Fruit fly (Drosophila melanogaster): ENCODE data around the gene AOX4.

AOX4 gene

DNA sequence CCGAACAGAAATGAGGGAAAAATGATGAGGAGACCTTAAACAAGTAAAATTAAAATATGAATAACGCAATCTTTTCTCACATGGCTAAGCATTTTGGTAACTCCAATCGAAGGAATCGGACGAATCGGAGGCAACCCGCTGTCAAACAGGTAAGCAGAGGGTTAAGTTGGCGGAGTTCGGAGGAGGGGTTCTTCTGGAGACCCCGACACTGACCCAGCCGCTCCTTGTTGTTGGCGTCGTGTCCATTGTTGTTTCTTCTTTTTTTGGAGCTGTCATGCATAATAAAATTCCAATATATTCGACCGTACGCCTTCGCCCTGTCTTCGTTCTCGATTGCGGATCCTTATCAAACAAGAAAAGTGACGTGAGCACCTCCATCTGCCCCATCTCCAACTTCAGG is 933 bp upstream of the AOX4 start:
- no peak for TF ChIP-seq noc (tag; optimal IDR thresholded peaks at IDR 0.05)

DNA sequence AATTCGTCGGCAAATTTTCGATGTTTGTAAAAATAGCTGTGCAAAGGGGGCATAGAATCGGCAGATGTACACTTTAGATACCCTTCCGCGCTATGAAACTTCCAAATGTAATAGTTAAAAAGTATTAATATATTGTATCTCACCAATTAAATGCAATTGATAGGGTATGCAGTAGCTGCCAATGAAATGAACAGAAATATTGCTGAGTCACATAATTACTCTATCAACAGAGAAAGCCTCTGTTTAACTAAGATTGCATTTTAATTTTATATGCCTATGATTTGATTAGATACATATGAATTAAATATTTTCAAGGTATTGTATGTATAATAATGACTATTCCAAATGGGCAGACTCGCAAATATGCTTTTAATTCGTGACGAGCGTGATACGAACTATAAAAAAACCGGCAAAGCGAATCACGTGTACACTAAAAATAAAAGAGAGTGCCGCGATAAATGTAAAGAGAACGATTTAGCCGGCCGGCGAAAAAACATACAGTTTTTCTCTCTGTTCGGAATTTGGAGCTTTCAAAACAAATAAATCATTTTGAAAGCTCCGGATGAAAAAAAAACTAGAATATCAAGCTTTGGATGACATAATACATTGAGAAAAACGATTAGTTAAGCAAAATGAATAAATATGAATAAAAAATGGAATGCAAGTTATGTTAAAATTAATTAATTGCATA is 4.7 kb downstream of the AOX4 start, which contains the start of gene AOX3:
Gene AOX3 (minus strand): TSS at position 362 of the 691 bp plus-strand sequence.
- peak; percentile 88 for TF ChIP-seq noc (tag; optimal IDR thresholded peaks at IDR 0.05)

DNA sequence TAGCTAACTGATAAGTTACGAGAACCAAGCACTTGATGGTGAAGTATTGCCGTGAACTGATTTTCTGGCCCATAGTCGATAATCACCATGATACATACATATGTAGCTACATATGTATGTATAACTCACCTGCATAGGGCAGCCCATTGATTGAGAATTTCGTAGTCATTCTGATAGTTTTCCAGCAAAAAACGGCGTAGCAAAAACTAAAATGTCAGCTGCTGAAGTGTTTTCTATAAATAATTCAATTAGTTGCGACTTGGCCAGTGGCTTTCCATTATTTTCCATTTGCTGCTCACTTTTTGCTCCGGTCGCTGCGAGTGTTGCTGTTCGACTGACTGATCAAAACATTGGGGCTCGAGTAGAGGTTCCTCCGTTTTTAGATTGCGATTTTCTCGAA is 5.4 kb downstream of the AOX4 start:
- no peak for TF ChIP-seq noc (tag; optimal IDR thresholded peaks at IDR 0.05)

DNA sequence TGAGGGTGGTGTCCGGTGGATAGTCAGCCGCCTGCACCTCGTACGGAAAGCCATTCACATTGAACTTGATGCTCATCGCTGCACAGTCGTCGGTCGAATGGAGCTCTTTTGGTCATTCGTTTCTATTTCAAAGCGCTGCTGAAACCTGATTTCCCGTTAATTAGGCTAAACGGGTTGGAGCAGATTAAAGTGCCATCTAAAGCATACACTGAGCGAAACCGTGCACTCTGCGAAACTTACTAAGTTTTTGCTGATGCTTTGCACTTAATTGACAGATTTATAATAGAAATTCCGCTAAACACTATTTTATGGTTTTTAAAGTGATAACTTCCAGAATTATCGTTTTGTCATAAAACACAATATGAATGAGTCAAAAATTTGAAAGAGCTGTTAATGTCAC is 10.3 kb downstream of the AOX4 start, which contains the start of gene AOX2:
Gene AOX2 (minus strand): TSS at position 101 of the 400 bp plus-strand sequence.
- no peak for TF ChIP-seq noc (tag; optimal IDR thresholded peaks at IDR 0.05)

DNA sequence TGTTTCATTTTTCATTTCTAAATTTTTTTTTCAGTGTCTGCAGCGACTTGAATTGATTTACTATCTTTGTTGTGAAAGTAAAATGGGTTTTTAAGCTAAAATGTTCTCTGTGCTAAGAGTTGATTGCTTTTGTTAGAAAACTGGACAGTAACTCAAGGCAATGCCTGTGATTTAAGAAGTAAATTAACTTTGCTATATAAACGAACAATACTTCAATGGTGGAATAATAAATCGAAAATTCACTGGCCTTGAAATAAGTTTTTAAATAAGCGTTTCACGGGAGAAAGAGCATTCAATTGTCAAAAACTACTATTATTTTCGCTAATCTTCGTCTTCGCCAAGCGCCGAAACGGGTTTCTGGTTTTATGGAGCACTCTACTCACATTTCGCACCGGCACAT is 11.7 kb downstream of the AOX4 start:
- TF ChIP-seq noc (tag; optimal IDR thresholded peaks at IDR 0.05) = no peak

DNA sequence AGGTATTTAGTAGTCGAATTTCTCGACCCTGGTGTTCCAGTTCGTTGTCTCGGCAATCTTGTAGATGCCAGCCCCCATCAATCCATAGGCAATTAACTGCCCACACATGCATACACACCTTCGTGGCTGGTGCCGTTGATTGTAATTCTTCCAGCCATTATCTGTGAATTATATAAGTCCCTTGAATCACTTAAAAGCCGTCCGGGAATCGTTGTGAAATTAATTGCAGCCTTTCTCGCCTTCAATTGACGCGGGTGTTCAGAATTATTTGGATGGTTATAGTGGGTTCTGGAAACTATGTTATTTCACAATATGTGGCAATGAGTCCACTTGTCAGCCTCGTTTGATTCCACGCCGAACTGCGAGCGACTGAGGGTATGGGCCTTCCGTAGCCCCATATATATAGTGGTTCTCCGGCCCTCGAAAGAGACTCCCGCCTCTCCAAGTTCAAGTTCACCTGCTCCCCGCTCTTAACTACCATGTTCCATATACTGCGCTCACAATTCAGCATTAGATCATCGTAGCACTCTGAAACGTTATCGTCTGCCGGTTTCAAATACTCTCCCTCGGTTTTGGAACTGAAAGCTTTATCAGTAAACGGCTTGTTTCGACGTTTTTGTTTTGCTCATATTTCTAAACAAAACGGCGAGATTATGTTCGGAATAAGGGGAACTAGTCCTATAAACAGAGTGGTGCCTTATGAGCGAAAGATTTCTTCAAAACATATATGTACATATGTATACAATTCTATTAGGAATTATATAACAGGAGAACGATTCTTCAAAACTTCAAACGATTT is 15.5 kb downstream of the AOX4 start, which contains the start of gene AOX1:
Gene AOX1 (minus strand): TSS at position 375 of the 799 bp plus-strand sequence.
- peak; percentile 15 for TF ChIP-seq noc (tag; optimal IDR thresholded peaks at IDR 0.05)

DNA sequence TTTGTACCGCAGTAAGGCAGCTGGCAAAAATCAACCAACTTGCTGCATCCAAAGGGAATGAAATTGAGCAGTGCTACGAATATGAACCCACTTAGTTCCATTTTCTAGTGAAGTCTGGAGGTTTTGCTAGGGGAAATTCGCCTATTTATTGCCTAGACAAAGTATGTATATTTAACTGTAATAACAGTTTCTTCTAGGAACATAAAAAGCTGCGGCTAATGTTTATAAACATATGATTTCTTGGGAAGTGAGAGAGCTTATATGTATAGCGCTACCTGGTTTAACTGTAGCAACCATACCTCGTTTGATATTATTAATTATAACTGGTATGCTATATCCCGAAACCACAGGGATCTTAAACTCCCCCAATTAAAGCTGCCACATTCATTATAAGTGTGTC is 21.3 kb downstream of the AOX4 start, which contains the start of gene CG31296:
Gene CG31296 (minus strand): TSS at position 101 of the 400 bp plus-strand sequence.
- TF ChIP-seq noc (tag; optimal IDR thresholded peaks at IDR 0.05) = no peak

DNA sequence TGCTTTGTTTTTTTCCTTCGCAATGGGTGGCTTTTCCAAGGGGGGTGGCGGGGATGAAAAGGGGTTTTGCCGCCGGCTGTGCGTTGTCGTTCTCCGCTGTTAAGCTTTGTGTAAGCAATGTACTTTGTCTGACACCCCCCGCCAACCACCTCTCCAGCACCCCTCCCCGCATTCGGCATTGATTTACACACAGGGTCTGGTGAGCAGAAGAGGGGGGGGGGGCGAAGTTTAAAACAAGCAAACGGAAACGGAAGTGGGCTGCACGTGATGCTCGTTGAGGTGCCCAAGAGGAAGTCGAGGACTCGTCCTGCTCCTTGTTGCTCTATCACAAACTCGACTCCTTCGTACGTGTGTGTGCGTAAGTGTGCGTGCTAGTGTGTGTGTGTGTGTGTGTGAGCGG is 35.5 kb downstream of the AOX4 start:
- no peak for TF ChIP-seq noc (tag; optimal IDR thresholded peaks at IDR 0.05)

DNA sequence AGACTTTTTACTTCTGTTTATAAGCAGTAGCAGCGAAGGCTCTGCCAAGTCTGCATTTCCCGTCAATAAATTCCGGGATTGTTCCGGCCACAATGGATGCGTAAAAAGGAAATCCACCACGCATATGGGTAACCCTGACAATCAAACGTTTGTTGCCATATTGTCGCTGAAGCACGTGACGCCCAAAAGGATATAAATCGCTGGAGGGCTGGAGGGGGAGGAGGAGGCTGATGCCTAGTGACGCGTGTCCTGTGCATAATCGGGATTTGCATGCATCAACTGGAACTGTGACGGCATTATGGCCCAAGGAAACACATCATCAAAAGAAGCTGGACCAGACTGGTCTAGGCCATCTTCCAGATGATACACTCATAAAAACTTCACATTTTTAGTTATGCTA is 39.4 kb downstream of the AOX4 start:
- no peak for TF ChIP-seq noc (tag; optimal IDR thresholded peaks at IDR 0.05)

DNA sequence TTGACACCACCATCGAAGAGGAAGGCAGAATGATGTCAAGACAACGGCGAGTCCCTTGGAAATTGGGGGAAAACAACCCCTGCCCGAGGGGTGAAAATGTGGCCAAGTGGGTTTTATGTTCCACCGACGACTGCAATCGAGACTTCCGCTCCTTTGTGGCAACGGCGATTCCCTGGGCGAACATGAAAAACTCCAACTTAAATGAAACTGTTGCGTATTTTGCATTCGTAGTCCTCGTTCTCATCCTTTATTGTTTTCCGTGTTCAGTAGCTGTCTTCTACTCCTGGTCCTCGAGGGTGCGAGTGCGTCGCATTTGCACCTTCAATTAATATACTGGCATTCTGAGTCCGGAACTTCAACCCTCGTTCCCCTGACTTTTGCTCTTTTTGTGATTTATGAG is 40.4 kb downstream of the AOX4 start:
- TF ChIP-seq noc (tag; optimal IDR thresholded peaks at IDR 0.05) = no peak

DNA sequence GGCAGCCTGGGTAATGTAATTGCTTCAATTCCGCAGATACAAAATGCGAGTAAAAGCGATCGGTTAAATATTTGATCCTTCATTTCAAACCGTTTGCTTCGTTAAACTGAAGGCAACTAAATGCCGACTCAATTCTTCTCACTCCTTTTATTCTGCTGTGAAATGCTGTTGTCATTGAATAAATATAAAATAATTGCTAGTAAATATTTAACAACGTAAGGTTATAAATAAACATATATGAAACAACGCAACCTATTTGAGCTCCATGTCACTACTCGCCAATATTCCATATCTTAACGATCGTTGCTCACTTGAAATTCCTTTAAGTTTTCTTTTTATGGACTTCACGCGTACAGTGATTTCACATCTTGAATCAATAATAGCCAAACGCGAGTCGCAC is 42.8 kb downstream of the AOX4 start, which contains the start of gene CG44013:
Gene CG44013 (minus strand): TSS at position 101 of the 400 bp plus-strand sequence.
- no peak for TF ChIP-seq noc (tag; optimal IDR thresholded peaks at IDR 0.05)

DNA sequence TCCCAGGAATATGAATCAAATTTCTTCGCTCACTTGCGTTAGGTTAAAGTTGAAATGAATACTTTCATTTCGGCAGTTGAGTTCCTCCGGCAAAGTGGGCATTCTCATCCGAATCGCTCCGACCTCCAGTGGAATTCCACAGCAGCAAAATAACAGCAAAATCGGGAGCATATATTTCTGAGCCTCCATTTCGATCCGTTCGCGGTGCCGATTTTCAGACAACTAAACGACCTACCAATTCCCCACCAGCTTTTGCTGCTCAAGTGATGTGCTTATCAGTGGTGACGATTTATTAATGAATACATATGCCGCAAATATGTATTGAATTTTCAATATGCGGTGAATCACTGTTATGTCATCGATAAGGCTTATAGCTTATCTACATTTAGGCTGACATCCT is 44.0 kb downstream of the AOX4 start, which contains the start of gene CG44014:
Gene CG44014 (minus strand): TSS at position 256 of the 400 bp plus-strand sequence.
- TF ChIP-seq noc (tag; optimal IDR thresholded peaks at IDR 0.05) = peak; percentile 27

DNA sequence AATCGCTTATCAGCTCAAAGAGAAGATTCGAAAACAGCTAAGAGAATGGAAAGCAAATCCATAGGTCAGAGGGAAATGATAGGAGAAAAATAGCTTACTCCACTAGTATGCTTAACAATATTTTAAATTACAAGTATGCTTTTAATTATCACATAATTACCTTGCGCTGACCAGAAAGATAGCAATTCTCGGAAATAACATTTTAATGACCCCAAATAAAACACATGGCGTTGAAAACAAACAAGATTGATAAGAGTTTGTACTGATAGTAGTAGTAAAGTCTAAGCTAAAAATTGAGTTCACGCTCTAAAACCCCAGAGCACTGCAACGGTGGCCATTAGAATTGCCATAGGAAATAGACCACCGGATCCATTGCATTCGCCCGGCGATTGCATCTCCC is 44.9 kb downstream of the AOX4 start:
- no peak for TF ChIP-seq noc (tag; optimal IDR thresholded peaks at IDR 0.05)

All from whole organism, larva.